Worm (Caenorhabditis elegans) whole organism, L4 larva: ENCODE results near the gene spp-20.

Experiments used
- F49E8.2 ChIP-seq: sonication (generic microtip); optimal IDR thresholded peaks from 2 replicates; lab custom pipeline; 2016; ENCODE audit warnings: missing compliant biosample characterization, mild to moderate bottlenecking, missing genetic modification characterization, borderline replicate concordance
- Y75B8A.6 ChIP-seq: fragments of 200-800 bp; sonication (Bioruptor generic); IDR thresholded peaks from 2 replicates; pipeline ENCODE4 v1.3.6; 2022; ENCODE audit warnings: missing genetic modification reagents, missing genetic modification characterization, missing compliant biosample characterization
- aly-2 ChIP-seq: sonication (generic microtip); optimal IDR thresholded peaks from 2 replicates; lab custom pipeline; 2018; ENCODE audit warnings: missing biosample characterization, missing genetic modification characterization
- dpl-1 ChIP-seq: fragments of 150-350 bp; optimal IDR thresholded peaks from 2 replicates; lab custom pipeline; 2014; ENCODE audit warnings: missing biosample characterization, missing genetic modification reagents, missing genetic modification characterization
- fkh-10 ChIP-seq: fragments of 150-350 bp; optimal IDR thresholded peaks from 2 replicates; lab custom pipeline; 2014; ENCODE audit warnings: missing biosample characterization, missing genetic modification reagents, missing genetic modification characterization
- mdl-1 ChIP-seq, 2 experiments: fragments of 150-350 bp in 1 of 2; sonication (generic microtip) in 1 of 2; optimal IDR thresholded peaks; 2 replicates each; lab custom pipeline; 2014 to 2017; ENCODE audit warnings: missing biosample characterization in 2 of 2, missing genetic modification characterization in 2 of 2
- nhr-25 ChIP-seq: sonication (generic microtip); optimal IDR thresholded peaks from 2 replicates; lab custom pipeline; 2017; ENCODE audit warnings: missing genetic modification characterization, mild to moderate bottlenecking, missing compliant biosample characterization, antibody characterized with exemption, moderate library complexity, borderline replicate concordance; ENCODE audit not compliant: insufficient read depth
- rbr-2 ChIP-seq: sonication (generic microtip); optimal IDR thresholded peaks from 2 replicates; lab custom pipeline; 2016; ENCODE audit warnings: missing genotype, missing genetic modification characterization, missing compliant biosample characterization
- skn-1 ChIP-seq: fragments of 150-350 bp; optimal IDR thresholded peaks from 2 replicates; lab custom pipeline; 2014; ENCODE audit warnings: missing biosample characterization, missing genetic modification characterization
- snpc-4 ChIP-seq: fragments of 150-350 bp; optimal IDR thresholded peaks from 2 replicates; lab custom pipeline; 2014; ENCODE audit warnings: missing biosample characterization, missing genetic modification characterization
- unc-130 ChIP-seq: sonication (generic microtip); optimal IDR thresholded peaks from 2 replicates; lab custom pipeline; 2016; ENCODE audit warnings: missing genetic modification reagents, missing genetic modification characterization, missing compliant biosample characterization

- TF ChIP-seq aly-2 (no peak), rbr-2 (tag; lab: Kevin White, UChicago) (no peak), nhr-25 (tag; lab: Kevin White, UChicago) (no peak), unc-130 (GFP tag; lab: Kevin White, UChicago) (no peak), skn-1 (tag; lab: Kevin White, UChicago) (no peak), snpc-4 (tag; lab: Kevin White, UChicago) (no peak), mdl-1 (tag; optimal IDR thresholded peaks at IDR 0.05; lab: Kevin White, UChicago) (peak in 1 of 2 experiments; percentile 8), dpl-1 (no peak), fkh-10 (GFP tag; lab: Kevin White, UChicago) (no peak), Y75B8A.6 (GFP tag; lab: Robert Waterston, UW) (no peak), F49E8.2 (tag; lab: Kevin White, UChicago) (no peak)
Measured at ce11 chrV:6548309-6548708, 9.7 kb downstream of the spp-20 start.
